Fruit fly (Drosophila melanogaster): ENCODE results near the gene CG31156.
A peak's percentile ranks its signal among the peaks of the same experiment; 100 is the strongest.

CG31156 gene

dm6 chr3R:22625514-22626333, 12.3 kb upstream of the CG31156 start (continued):
- TF ChIP-seq CG10979 (tag; optimal IDR thresholded peaks at IDR 0.05) = peak; percentile 74
- TF ChIP-seq onecut (GFP tag; IDR thresholded peaks at IDR 0.05) = no peak
- no peak for TF ChIP-seq CG10274 (GFP tag; optimal IDR thresholded peaks at IDR 0.05)
- peak; percentile 52 for TF ChIP-seq grau (tag; optimal IDR thresholded peaks at IDR 0.05)
- TF ChIP-seq pfk (GFP tag; optimal IDR thresholded peaks at IDR 0.05) = no peak
- no peak for TF ChIP-seq ken (GFP tag; IDR thresholded peaks at IDR 0.05)
- TF ChIP-seq CG7839 (tag; optimal IDR thresholded peaks at IDR 0.05) = peak; percentile 65
- peak; percentile 65 for TF ChIP-seq CG7556 (GFP tag; optimal IDR thresholded peaks at IDR 0.05)
- no peak for TF ChIP-seq Nf-YC (tag; optimal IDR thresholded peaks at IDR 0.05)
- no peak for TF ChIP-seq NC2α (GFP tag; optimal IDR thresholded peaks at IDR 0.05)
- TF ChIP-seq CG15601 (tag; optimal IDR thresholded peaks at IDR 0.05) = peak; percentile 51
- TF ChIP-seq CG18764 (GFP tag; optimal IDR thresholded peaks at IDR 0.05) = peak; percentile 6
- no peak for TF ChIP-seq wor (GFP tag; IDR thresholded peaks at IDR 0.05)
- TF ChIP-seq Dll (GFP tag; IDR thresholded peaks at IDR 0.05; ENCODE audit: partially characterized antibody) = no peak
- no peak for TF ChIP-seq Dip2 (GFP tag; IDR thresholded peaks at IDR 0.05)
- TF ChIP-seq CG6683 (GFP tag; optimal IDR thresholded peaks at IDR 0.05) = no peak
- TF ChIP-seq tll (GFP tag; optimal IDR thresholded peaks at IDR 0.05) = no peak
- TF ChIP-seq D (optimal IDR thresholded peaks at IDR 0.05) = no peak
- TF ChIP-seq D (GFP tag; optimal IDR thresholded peaks at IDR 0.05) = peak; percentile 76
- peak; percentile 29 for TF ChIP-seq Abd-B (GFP tag; optimal IDR thresholded peaks at IDR 0.05)
- 0 out of 3 replicates have a peak, but pooled peaks have one; percentile 3 for TF ChIP-seq zfh1 (GFP tag; IDR thresholded peaks at IDR 0.05)
- TF ChIP-seq Opbp (GFP tag; IDR thresholded peaks at IDR 0.05; ENCODE audit: partially characterized antibody) = no peak
- no peak for TF ChIP-seq CG7928 (GFP tag; optimal IDR thresholded peaks at IDR 0.05)
- TF ChIP-seq dan (GFP tag; IDR thresholded peaks at IDR 0.05) = no peak
- TF ChIP-seq CG15696 (tag; optimal IDR thresholded peaks at IDR 0.05) = no peak
- TF ChIP-seq CG13894 (tag; optimal IDR thresholded peaks at IDR 0.05) = no peak
- peak; percentile 15 for TF ChIP-seq caup (GFP tag; optimal IDR thresholded peaks at IDR 0.05; ENCODE audit: severe bottlenecking)
- no peak for TF ChIP-seq btn (GFP tag; optimal IDR thresholded peaks at IDR 0.05)
- TF ChIP-seq jumu (GFP tag; optimal IDR thresholded peaks at IDR 0.05) = no peak
- no peak for TF ChIP-seq hth (optimal IDR thresholded peaks at IDR 0.05)
- TF ChIP-seq chm (GFP tag; IDR thresholded peaks at IDR 0.05) = no peak
- peak; percentile 12 for TF ChIP-seq CG1233 (GFP tag; optimal IDR thresholded peaks at IDR 0.05)
- no peak for TF ChIP-seq ap (GFP tag; IDR thresholded peaks at IDR 0.05)
- peak; percentile 73 for TF ChIP-seq Sox100B (GFP tag; optimal IDR thresholded peaks at IDR 0.05)
- TF ChIP-seq sisA (GFP tag; IDR thresholded peaks at IDR 0.05) = 0 out of 2 replicates have a peak, but pooled peaks have one; percentile 10
- no peak for TF ChIP-seq CG31388 (GFP tag; optimal IDR thresholded peaks at IDR 0.05)
- TF ChIP-seq CG14710 (tag; optimal IDR thresholded peaks at IDR 0.05) = peak; percentile 63
- peak; percentile 9 for TF ChIP-seq odd (GFP tag; optimal IDR thresholded peaks at IDR 0.05)
- no peak for TF ChIP-seq Dbx (GFP tag; IDR thresholded peaks at IDR 0.05)
- peak; percentile 56 for TF ChIP-seq fd96Cb (tag; optimal IDR thresholded peaks at IDR 0.05)
- no peak for TF ChIP-seq Gug (GFP tag; IDR thresholded peaks at IDR 0.05)
- no peak for TF ChIP-seq kay (GFP tag; optimal IDR thresholded peaks at IDR 0.05)
- TF ChIP-seq CG17359 (tag; optimal IDR thresholded peaks at IDR 0.05) = peak; percentile 23
- TF ChIP-seq pzg (GFP tag; optimal IDR thresholded peaks at IDR 0.05) = no peak
- no peak for TF ChIP-seq pan (optimal IDR thresholded peaks at IDR 0.05)
- TF ChIP-seq pan (GFP tag; optimal IDR thresholded peaks at IDR 0.05 in 1 of 2, IDR thresholded peaks at IDR 0.05 in 1 of 2) = no peak
- no peak for TF ChIP-seq fd3F (GFP tag; optimal IDR thresholded peaks at IDR 0.05)
- no peak for TF ChIP-seq CG10959 (GFP tag; IDR thresholded peaks at IDR 0.05)
- no peak for TF ChIP-seq MBD-R2 (GFP tag; IDR thresholded peaks at IDR 0.05)
- no peak for TF ChIP-seq HmgZ (tag; optimal IDR thresholded peaks at IDR 0.05)
